Worm (Caenorhabditis elegans) whole organism, young adult: ENCODE results near the gene rpl-5.

Experiments
- F22D6.2 ChIP-seq: sonication (generic microtip); optimal IDR thresholded peaks from 2 replicates; lab custom pipeline; 2016; ENCODE audit warnings: mild to moderate bottlenecking, missing genetic modification characterization, missing compliant biosample characterization
- F33H1.4 ChIP-seq: fragments of 200-800 bp; sonication (Bioruptor generic); IDR thresholded peaks from 2 replicates; pipeline ENCODE4 v1.3.6; 2022; ENCODE audit warnings: missing genetic modification reagents, missing genetic modification characterization, missing compliant biosample characterization
- F39B2.1 ChIP-seq: fragments of 200-800 bp; sonication (Bioruptor generic); IDR thresholded peaks from 2 replicates; pipeline ENCODE4 v1.3.6; 2022; ENCODE audit warnings: missing genetic modification reagents, missing genetic modification characterization, missing compliant biosample characterization
- F52B5.7 ChIP-seq: sonication (generic microtip); optimal IDR thresholded peaks from 2 replicates; lab custom pipeline; 2016; ENCODE audit warnings: mild to moderate bottlenecking, missing genetic modification characterization, missing compliant biosample characterization
- F55B11.4 ChIP-seq: sonication (generic microtip); optimal IDR thresholded peaks from 2 replicates; lab custom pipeline; 2016; ENCODE audit warnings: missing compliant biosample characterization, missing genetic modification characterization, borderline replicate concordance; ENCODE audit not compliant: insufficient read depth
- F57A8.1 ChIP-seq: fragments of 200-800 bp; sonication (Bioruptor generic); optimal IDR thresholded peaks from 2 replicates; lab custom pipeline; 2018; ENCODE audit warnings: mild to moderate bottlenecking, missing genetic modification characterization, moderate library complexity, missing compliant biosample characterization
- F57C9.4 ChIP-seq: sonication (generic microtip); optimal IDR thresholded peaks from 2 replicates; lab custom pipeline; 2017; ENCODE audit warnings: mild to moderate bottlenecking, missing genetic modification characterization, missing compliant biosample characterization
- K12H6.12 ChIP-seq: fragments of 200-800 bp; sonication (Bioruptor generic); optimal IDR thresholded peaks from 2 replicates; lab custom pipeline; 2018; ENCODE audit warnings: mild to moderate bottlenecking, missing genetic modification characterization, missing compliant biosample characterization
- T07F8.4 ChIP-seq: sonication (generic microtip); optimal IDR thresholded peaks from 2 replicates; lab custom pipeline; 2016; ENCODE audit warnings: mild to moderate bottlenecking, missing genetic modification characterization, moderate library complexity, missing compliant biosample characterization
- Y95B8A.8 ChIP-seq: fragments of 200-800 bp; sonication (Bioruptor generic); IDR thresholded peaks from 2 replicates; pipeline ENCODE4 v1.3.6; 2022; ENCODE audit warnings: missing genetic modification reagents, missing genetic modification characterization, missing compliant biosample characterization
- akir-1 ChIP-seq: fragments of 200-800 bp; sonication (Bioruptor generic); optimal IDR thresholded peaks from 2 replicates; lab custom pipeline; 2018; ENCODE audit warnings: mild to moderate bottlenecking, missing genetic modification characterization, moderate library complexity, missing compliant biosample characterization
- athp-1 ChIP-seq: sonication (generic microtip); optimal IDR thresholded peaks from 2 replicates; lab custom pipeline; 2017; ENCODE audit warnings: mild to moderate bottlenecking, missing genetic modification characterization, missing compliant biosample characterization
- attf-6 ChIP-seq: fragments of 200-800 bp; sonication (Bioruptor generic); IDR thresholded peaks from 2 replicates; pipeline ENCODE4 v1.3.6; 2022; ENCODE audit warnings: missing genetic modification reagents, missing genetic modification characterization, missing compliant biosample characterization
- bed-2 ChIP-seq: fragments of 200-800 bp; sonication (Bioruptor generic); IDR thresholded peaks from 2 replicates; pipeline ENCODE4 v1.3.6; 2022; ENCODE audit warnings: missing genetic modification reagents, missing genetic modification characterization, missing compliant biosample characterization
- ceh-100 ChIP-seq: fragments of 200-800 bp; sonication (Bioruptor generic); IDR thresholded peaks from 2 replicates; pipeline ENCODE4 v1.3.6; 2022; ENCODE audit warnings: missing genetic modification reagents, missing genetic modification characterization, missing compliant biosample characterization
- ceh-79 ChIP-seq: sonication (generic microtip); optimal IDR thresholded peaks from 2 replicates; lab custom pipeline; 2017; ENCODE audit warnings: mild to moderate bottlenecking, missing genetic modification characterization, missing compliant biosample characterization
- chd-7 ChIP-seq: sonication (generic microtip); optimal IDR thresholded peaks from 2 replicates; lab custom pipeline; 2016; ENCODE audit warnings: mild to moderate bottlenecking, missing genetic modification characterization, moderate library complexity, missing compliant biosample characterization
- die-1 ChIP-seq: sonication (generic microtip); optimal IDR thresholded peaks from 2 replicates; lab custom pipeline; 2016; ENCODE audit warnings: missing genotype, mild to moderate bottlenecking, missing genetic modification characterization, missing compliant biosample characterization
- dpff-1 ChIP-seq: sonication (generic microtip); optimal IDR thresholded peaks from 2 replicates; lab custom pipeline; 2017; ENCODE audit warnings: mild to moderate bottlenecking, missing genetic modification characterization, missing compliant biosample characterization
- ekl-4 ChIP-seq: fragments of 200-800 bp; sonication (Bioruptor generic); IDR thresholded peaks from 2 replicates; pipeline ENCODE4 v1.3.6; 2022; ENCODE audit warnings: missing genetic modification reagents, missing genetic modification characterization, missing compliant biosample characterization
- him-1 ChIP-seq: sonication (generic microtip); optimal IDR thresholded peaks from 2 replicates; lab custom pipeline; 2016; ENCODE audit warnings: missing genotype, missing genetic modification reagents, missing genetic modification characterization, missing compliant biosample characterization
- hlh-26 ChIP-seq: fragments of 200-800 bp; sonication (Bioruptor generic); conservative IDR thresholded peaks from 2 replicates; pipeline ENCODE4 v1.3.6; 2022; ENCODE audit warnings: missing genetic modification reagents, missing genetic modification characterization, missing compliant biosample characterization
- hmg-1.2 ChIP-seq: fragments of 200-800 bp; sonication (Bioruptor generic); IDR thresholded peaks from 2 replicates; pipeline ENCODE4 v1.3.6; 2022; ENCODE audit warnings: missing genetic modification reagents, missing genetic modification characterization, missing compliant biosample characterization
- let-526 ChIP-seq: fragments of 200-800 bp; sonication (Bioruptor generic); IDR thresholded peaks from 2 replicates; pipeline ENCODE4 v1.3.6; 2022; ENCODE audit warnings: missing genetic modification reagents, missing genetic modification characterization, missing compliant biosample characterization
- lin-35 ChIP-seq, 3 experiments: fragments of 150-350 bp in 2 of 3; sonication (generic microtip) in 1 of 3; optimal IDR thresholded peaks; 2 replicates each; lab custom pipeline; 2014 to 2018; ENCODE audit warnings: missing biosample characterization in 3 of 3, missing genetic modification characterization in 3 of 3, missing genetic modification reagents in 3 of 3
- lin-40 ChIP-seq: sonication (generic microtip); optimal IDR thresholded peaks from 2 replicates; lab custom pipeline; 2016; ENCODE audit warnings: missing genetic modification characterization, mild to moderate bottlenecking, missing compliant biosample characterization, missing genotype, missing genetic modification reagents
- lsl-1 ChIP-seq: fragments of 200-800 bp; sonication (Bioruptor generic); optimal IDR thresholded peaks from 2 replicates; lab custom pipeline; 2018; ENCODE audit warnings: mild to moderate bottlenecking, missing genetic modification characterization, moderate library complexity, missing compliant biosample characterization
- madf-6 ChIP-seq: fragments of 200-800 bp; sonication (Bioruptor generic); IDR thresholded peaks from 2 replicates; pipeline ENCODE4 v1.3.6; 2022; ENCODE audit warnings: missing genetic modification reagents, missing genetic modification characterization, missing compliant biosample characterization
- mel-28 ChIP-seq: sonication (generic microtip); optimal IDR thresholded peaks from 2 replicates; lab custom pipeline; 2016; ENCODE audit warnings: borderline replicate concordance, mild to moderate bottlenecking, missing genetic modification characterization, missing compliant biosample characterization
- mes-4 ChIP-seq: sonication (generic microtip); optimal IDR thresholded peaks from 2 replicates; lab custom pipeline; 2016; ENCODE audit warnings: missing genotype, missing genetic modification characterization, missing compliant biosample characterization
- mxl-1 ChIP-seq: sonication (generic microtip); optimal IDR thresholded peaks from 2 replicates; lab custom pipeline; 2016; ENCODE audit warnings: missing genetic modification characterization, missing compliant biosample characterization
- nfya-2 ChIP-seq: fragments of 200-800 bp; sonication (Bioruptor generic); IDR thresholded peaks from 2 replicates; pipeline ENCODE4 v1.3.6; 2022; ENCODE audit warnings: missing genetic modification reagents, missing genetic modification characterization, missing compliant biosample characterization
- nfyb-1 ChIP-seq: fragments of 200-800 bp; sonication (Bioruptor generic); IDR thresholded peaks from 2 replicates; pipeline ENCODE4 v1.3.6; 2022; ENCODE audit warnings: missing genetic modification reagents, missing genetic modification characterization, missing compliant biosample characterization
- nhr-27 ChIP-seq: fragments of 200-800 bp; sonication (Bioruptor generic); optimal IDR thresholded peaks from 2 replicates; lab custom pipeline; 2018; ENCODE audit warnings: mild to moderate bottlenecking, missing genetic modification characterization, moderate library complexity, missing compliant biosample characterization
- nhr-90 ChIP-seq: sonication (generic microtip); optimal IDR thresholded peaks from 2 replicates; lab custom pipeline; 2016; ENCODE audit warnings: missing genotype, mild to moderate bottlenecking, missing genetic modification characterization, missing compliant biosample characterization
- rec-8 ChIP-seq, 2 experiments: sonication (generic microtip); optimal IDR thresholded peaks; 2 replicates each; lab custom pipeline; 2016; ENCODE audit warnings: mild to moderate bottlenecking in 2 of 2, missing genetic modification characterization in 2 of 2, missing genetic modification reagents in 2 of 2, missing genotype in 2 of 2, missing biosample characterization in 1 of 2, missing compliant biosample characterization in 1 of 2, moderate library complexity in 1 of 2
- sea-2 ChIP-seq: fragments of 200-800 bp; sonication (Bioruptor generic); IDR thresholded peaks from 2 replicates; pipeline ENCODE4 v1.3.6; 2022; ENCODE audit warnings: missing genetic modification characterization, missing compliant biosample characterization
- snpc-1.1 ChIP-seq: sonication (generic microtip); optimal IDR thresholded peaks from 2 replicates; lab custom pipeline; 2017; ENCODE audit warnings: missing genetic modification characterization, mild to moderate bottlenecking, missing compliant biosample characterization, antibody characterized with exemption, moderate library complexity, missing genotype, missing genetic modification reagents; ENCODE audit not compliant: insufficient read depth
- snpc-3.4 ChIP-seq: sonication (generic microtip); optimal IDR thresholded peaks from 2 replicates; lab custom pipeline; 2017; ENCODE audit warnings: missing genetic modification characterization, mild to moderate bottlenecking, missing compliant biosample characterization, antibody characterized with exemption, moderate library complexity, missing genotype, missing genetic modification reagents
- snpc-4 ChIP-seq, 5 experiments: fragments of 150-350 bp in 1 of 5; sonication (generic microtip) in 4 of 5; optimal IDR thresholded peaks; 2 replicates each; lab custom pipeline; 2014 to 2018; ENCODE audit warnings: missing genetic modification characterization in 5 of 5, missing biosample characterization in 3 of 5, antibody characterized with exemption in 2 of 5, mild to moderate bottlenecking in 2 of 5, missing compliant biosample characterization in 2 of 5, missing genotype in 2 of 5, moderate library complexity in 2 of 5, missing genetic modification reagents in 1 of 5
- somi-1 ChIP-seq: fragments of 200-800 bp; sonication (Bioruptor generic); optimal IDR thresholded peaks from 2 replicates; lab custom pipeline; 2018; ENCODE audit warnings: mild to moderate bottlenecking, missing genetic modification characterization, missing compliant biosample characterization
- sptf-2 ChIP-seq: fragments of 200-800 bp; sonication (Bioruptor generic); optimal IDR thresholded peaks from 2 replicates; lab custom pipeline; 2018; ENCODE audit warnings: mild to moderate bottlenecking, missing genetic modification characterization, missing compliant biosample characterization
- unc-62 ChIP-seq: fragments of 150-350 bp; optimal IDR thresholded peaks from 2 replicates; lab custom pipeline; 2014; ENCODE audit warnings: missing biosample characterization, missing genetic modification reagents, missing genetic modification characterization
- xnd-1 ChIP-seq: sonication (generic microtip); optimal IDR thresholded peaks from 2 replicates; lab custom pipeline; 2016; ENCODE audit warnings: missing genotype, missing genetic modification reagents, missing genetic modification characterization, missing compliant biosample characterization
- ztf-25 ChIP-seq: fragments of 200-800 bp; sonication (Bioruptor generic); IDR thresholded peaks from 2 replicates; pipeline ENCODE4 v1.3.6; 2022; ENCODE audit warnings: missing genetic modification reagents, missing genetic modification characterization, missing compliant biosample characterization
- ztf-26 ChIP-seq: sonication (generic microtip); optimal IDR thresholded peaks from 2 replicates; lab custom pipeline; 2017; ENCODE audit warnings: missing genetic modification characterization, missing compliant biosample characterization
- ztf-28 ChIP-seq: fragments of 200-800 bp; sonication (Bioruptor generic); IDR thresholded peaks from 2 replicates; pipeline ENCODE4 v1.3.6; 2022; ENCODE audit warnings: missing genetic modification reagents, missing genetic modification characterization, missing compliant biosample characterization
- ztf-3 ChIP-seq: fragments of 200-800 bp; sonication (Bioruptor generic); optimal IDR thresholded peaks from 2 replicates; lab custom pipeline; 2018; ENCODE audit warnings: mild to moderate bottlenecking, missing genetic modification characterization, missing compliant biosample characterization

rpl-5 gene

DNA sequence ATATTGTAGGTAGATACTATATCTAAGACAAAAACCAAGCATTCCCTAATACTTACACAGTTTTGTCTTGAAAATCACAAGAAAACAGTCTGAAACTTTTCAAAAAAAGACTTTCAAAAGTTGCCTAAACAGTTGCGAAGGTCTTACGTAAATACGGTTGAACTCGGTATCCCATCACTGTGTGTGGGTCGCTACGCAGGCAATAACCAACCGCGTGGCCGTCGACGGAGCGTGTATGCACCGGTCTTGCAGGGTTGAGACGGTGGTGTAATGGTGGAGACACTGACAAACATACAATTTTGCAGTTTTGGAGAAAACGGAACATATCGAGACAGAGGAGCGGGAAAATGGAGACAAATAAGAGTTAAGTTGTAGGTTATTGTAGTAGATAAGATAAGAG is 8.5 kb upstream of the rpl-5 start, which contains the start of gene iff-2 (continued):
- TF ChIP-seq bed-2 (GFP tag; lab: Robert Waterston, UW) (peak; percentile 84; the same call in 1 of the 2 replicates), him-1 (tag; lab: Kevin White, UChicago) (no peak), athp-1 (tag; lab: Kevin White, UChicago) (peak; percentile 89), snpc-3.4 (tag; lab: Kevin White, UChicago) (peak; percentile 18), ztf-3 (GFP tag; lab: Kevin White, UChicago) (peak; percentile 93), akir-1 (GFP tag; lab: Kevin White, UChicago) (peak; percentile 36), rec-8 (tag; optimal IDR thresholded peaks at IDR 0.05; lab: Kevin White, UChicago) (no peak), die-1 (tag; lab: Kevin White, UChicago) (peak; percentile 66), hmg-1.2 (GFP tag; lab: Robert Waterston, UW) (peak; percentile 95), F57C9.4 (no peak), F39B2.1 (no peak), attf-6 (GFP tag; lab: Robert Waterston, UW) (peak; percentile 53; the same call in 1 of the 2 replicates), F57A8.1 (GFP tag; lab: Kevin White, UChicago) (peak; percentile 16), nhr-27 (tag; lab: Kevin White, UChicago) (peak; percentile 62), snpc-1.1 (tag; lab: Kevin White, UChicago) (peak; percentile 14), madf-6 (GFP tag; lab: Robert Waterston, UW) (no peak), chd-7 (peak; percentile 94), ztf-26 (tag; lab: Kevin White, UChicago) (peak; percentile 98), K12H6.12 (tag; lab: Kevin White, UChicago) (peak; percentile 99), xnd-1 (no peak), hlh-26 (no peak), mel-28 (tag; lab: Kevin White, UChicago) (no peak), F52B5.7 (peak; percentile 85), nhr-90 (tag; lab: Kevin White, UChicago) (peak; percentile 95), ztf-25 (GFP tag; lab: Robert Waterston, UW) (0 out of 2 replicates have a peak, but pooled peaks have one; percentile 9), ceh-100 (peak; percentile 89), F55B11.4 (tag; lab: Kevin White, UChicago) (no peak), sptf-2 (GFP tag; lab: Kevin White, UChicago) (no peak), ztf-28 (GFP tag; lab: Robert Waterston, UW) (peak; percentile 72; the same call in 1 of the 2 replicates), snpc-4 (GFP tag; optimal IDR thresholded peaks at IDR 0.05; lab: Kevin White, UChicago) (no peak), snpc-4 (tag; optimal IDR thresholded peaks at IDR 0.05; lab: Kevin White, UChicago) (peak in 3 of 4 experiments; percentile 84 to 89 (median 89)), lin-35 (GFP tag; optimal IDR thresholded peaks at IDR 0.05; lab: Kevin White, UChicago) (peak; percentile 29 to 96 (median 79)), nfyb-1 (GFP tag; lab: Robert Waterston, UW) (peak; percentile 97), mes-4 (tag; lab: Kevin White, UChicago) (no peak), dpff-1 (no peak), T07F8.4 (peak; percentile 65), ceh-79 (tag; lab: Kevin White, UChicago) (no peak), unc-62 (peak; percentile 87), let-526 (peak; percentile 96), nfya-2 (no peak), sea-2 (no peak), somi-1 (peak; percentile 93), Y95B8A.8 (GFP tag; lab: Robert Waterston, UW) (peak; percentile 92), F33H1.4 (GFP tag; lab: Robert Waterston, UW) (peak; percentile 81), lsl-1 (no peak), ekl-4 (GFP tag; lab: Robert Waterston, UW) (peak; percentile 97), mxl-1 (tag; lab: Kevin White, UChicago) (no peak), F22D6.2 (tag; lab: Kevin White, UChicago) (peak; percentile 90), lin-40 (tag; lab: Kevin White, UChicago) (peak; percentile 98)
